Worm (Caenorhabditis elegans): Measurements from ENCODE around the gene alr-1.

The alr-1 gene

ce11 chrX:11107076-11107475 lies 18.3 kb downstream of the alr-1 start, which contains the start of gene clc-17:
TSS of gene clc-17 (plus strand) at chrX:11107376.
- TF ChIP-seq T23F11.4 (GFP tag; optimal IDR thresholded peaks at IDR 0.05) = no peak
- no peak for TF ChIP-seq tbx-7 (tag; optimal IDR thresholded peaks at IDR 0.05)
- no peak for TF ChIP-seq mec-3 (tag; optimal IDR thresholded peaks at IDR 0.05; ENCODE audit: borderline replicate concordance)
- no peak for TF ChIP-seq pros-1 (tag; optimal IDR thresholded peaks at IDR 0.05)
- TF ChIP-seq sdc-2 (tag; optimal IDR thresholded peaks at IDR 0.05) = no peak
- no peak for TF ChIP-seq ceh-45 (GFP tag; IDR thresholded peaks at IDR 0.05)
- no peak for TF ChIP-seq tbx-2 (tag; optimal IDR thresholded peaks at IDR 0.05)

DNA sequence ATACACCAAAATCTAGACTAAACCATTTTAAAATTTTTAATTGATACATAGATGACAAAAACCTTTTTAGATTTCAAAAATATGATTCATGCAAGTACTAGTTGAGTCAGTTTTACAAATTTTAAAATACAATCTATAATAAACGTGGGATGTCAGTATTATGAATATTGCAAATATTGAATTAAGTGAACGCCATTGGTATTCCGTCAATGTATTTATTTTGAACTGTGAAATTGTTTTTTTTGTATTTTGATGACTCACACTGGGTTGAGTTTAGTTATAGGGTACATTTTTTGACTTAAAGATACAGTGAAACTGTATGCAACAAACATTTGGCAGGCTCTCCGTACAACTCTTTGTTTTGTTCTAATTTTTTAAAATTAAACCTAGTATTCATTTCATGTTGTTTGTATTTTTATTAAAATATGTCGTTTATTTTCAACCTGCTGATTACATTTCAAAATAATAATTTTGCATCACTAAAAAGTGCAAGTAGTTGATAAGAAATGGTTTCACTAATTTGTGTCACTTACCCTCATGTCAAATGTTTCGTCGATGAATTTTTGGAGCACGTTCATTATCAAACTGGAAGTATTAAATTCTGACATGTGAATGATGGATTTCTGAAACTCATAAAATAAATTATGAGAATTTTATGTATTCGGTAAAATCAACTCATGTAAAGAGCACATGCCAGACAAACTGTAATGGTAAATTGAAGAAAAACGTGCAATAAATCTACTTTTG lies 20.4 kb downstream of the alr-1 start, which contains the start of gene W02H3.1:
Gene W02H3.1 (minus strand): TSS at position 578 of the 747 bp plus-strand sequence.
- TF ChIP-seq eyg-1 (tag; optimal IDR thresholded peaks at IDR 0.05) (no peak), ceh-19 (GFP tag; optimal IDR thresholded peaks at IDR 0.05) (no peak), T23F11.4 (GFP tag; optimal IDR thresholded peaks at IDR 0.05) (no peak), hlh-8 (tag; optimal IDR thresholded peaks at IDR 0.05) (no peak), ceh-2 (tag; optimal IDR thresholded peaks at IDR 0.05) (no peak), zip-5 (tag; optimal IDR thresholded peaks at IDR 0.05) (no peak), che-1 (tag; optimal IDR thresholded peaks at IDR 0.05) (no peak), sdc-2 (tag; optimal IDR thresholded peaks at IDR 0.05) (no peak), fkh-6 (tag; optimal IDR thresholded peaks at IDR 0.05) (no peak), pqm-1 (tag; optimal IDR thresholded peaks at IDR 0.05) (no peak), ets-4 (tag; optimal IDR thresholded peaks at IDR 0.05) (no peak), mec-3 (tag; optimal IDR thresholded peaks at IDR 0.05; ENCODE audit: borderline replicate concordance) (no peak), ceh-34 (tag; optimal IDR thresholded peaks at IDR 0.05) (no peak)

DNA sequence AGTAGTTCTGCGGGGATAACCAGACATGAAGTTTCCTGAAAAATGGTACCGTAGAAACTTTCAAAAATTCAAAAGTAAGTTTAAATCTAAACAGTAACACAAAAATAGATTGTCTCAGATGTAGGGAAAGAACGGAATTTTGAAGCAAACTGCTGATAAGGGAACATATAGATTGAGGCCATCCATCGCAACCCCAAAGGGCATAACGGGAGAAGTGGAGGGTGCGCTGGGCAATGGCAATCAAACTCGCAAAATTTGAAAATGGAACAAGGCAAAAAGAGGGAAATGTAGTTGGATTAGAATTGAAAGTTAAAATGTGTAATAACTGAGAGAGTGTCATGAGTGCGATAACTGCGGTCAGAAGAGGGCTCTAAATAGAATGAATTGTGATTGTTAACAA lies 22.2 kb downstream of the alr-1 start:
- no peak for TF ChIP-seq T23F11.4 (GFP tag; optimal IDR thresholded peaks at IDR 0.05)
- TF ChIP-seq madf-2 (tag; optimal IDR thresholded peaks at IDR 0.05) = no peak
- TF ChIP-seq odd-2 (tag; optimal IDR thresholded peaks at IDR 0.05) = no peak
- no peak for TF ChIP-seq ceh-19 (GFP tag; optimal IDR thresholded peaks at IDR 0.05)
- TF ChIP-seq ceh-45 (GFP tag; IDR thresholded peaks at IDR 0.05) = no peak
- TF ChIP-seq ceh-18 (tag; optimal IDR thresholded peaks at IDR 0.05) = no peak
- TF ChIP-seq lim-6 (tag; optimal IDR thresholded peaks at IDR 0.05) = no peak
- TF ChIP-seq hlh-13 (GFP tag; optimal IDR thresholded peaks at IDR 0.05) = no peak

DNA sequence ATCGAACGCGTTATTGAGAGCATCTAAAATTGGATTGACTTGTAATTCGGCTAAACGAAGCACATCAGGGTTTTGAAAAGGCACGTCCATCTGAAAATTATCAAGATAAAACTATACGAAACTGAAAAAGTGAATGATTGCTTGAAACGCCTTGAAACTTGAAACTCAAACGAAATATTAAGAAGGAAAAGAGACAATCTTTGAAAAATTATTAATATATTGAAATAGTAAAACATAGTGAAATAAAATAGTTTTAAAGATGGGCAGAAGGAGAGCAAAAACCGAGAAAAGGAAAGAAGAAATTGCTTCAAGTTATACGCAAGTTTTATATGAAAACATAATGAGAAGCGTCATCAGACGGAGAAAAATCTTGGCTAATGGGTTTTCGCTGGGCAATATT lies 27.3 kb downstream of the alr-1 start, which contains the start of gene W02H3.3:
Gene W02H3.3 (minus strand): TSS at position 101 of the 400 bp plus-strand sequence.
- no peak for TF ChIP-seq lim-6 (tag; optimal IDR thresholded peaks at IDR 0.05)
- TF ChIP-seq tbx-7 (tag; optimal IDR thresholded peaks at IDR 0.05) = no peak

ce11 chrX:11097343-11097742 lies 28.1 kb downstream of the alr-1 start:
- TF ChIP-seq pax-1 (tag; optimal IDR thresholded peaks at IDR 0.05) (no peak), C38D4.7 (GFP tag; optimal IDR thresholded peaks at IDR 0.05) (no peak), ceh-48 (tag; optimal IDR thresholded peaks at IDR 0.05) (no peak), Y22D7AL.16 (tag; optimal IDR thresholded peaks at IDR 0.05) (no peak), lim-6 (tag; optimal IDR thresholded peaks at IDR 0.05) (no peak)

DNA sequence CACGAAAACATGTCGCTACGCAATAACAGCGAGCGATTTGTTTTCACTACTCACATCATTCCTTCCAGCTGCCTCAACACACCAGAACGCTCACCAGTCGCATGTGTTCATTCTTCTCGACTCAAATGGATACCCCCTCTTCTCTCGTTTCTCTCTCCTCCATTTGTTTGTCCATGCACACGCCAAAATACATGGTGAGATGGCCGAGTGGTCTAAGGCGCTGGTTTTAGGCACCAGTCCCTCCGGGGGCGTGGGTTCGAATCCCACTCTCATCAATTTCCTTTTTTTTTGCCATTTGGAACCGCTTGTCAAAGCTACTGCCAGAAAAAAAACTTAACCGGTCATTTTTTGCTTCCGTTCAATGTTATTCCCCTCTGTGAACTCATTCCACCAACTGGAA lies 29.9 kb downstream of the alr-1 start:
- TF ChIP-seq ceh-22 (tag; optimal IDR thresholded peaks at IDR 0.05) (no peak), sox-4 (tag; optimal IDR thresholded peaks at IDR 0.05) (peak; percentile 40), syd-9 (tag; optimal IDR thresholded peaks at IDR 0.05) (peak; percentile 59), ceh-18 (tag; optimal IDR thresholded peaks at IDR 0.05) (peak; percentile 76), npax-4 (tag; optimal IDR thresholded peaks at IDR 0.05) (peak; percentile 26), ceh-14 (tag; optimal IDR thresholded peaks at IDR 0.05) (peak; percentile 37), unc-3 (GFP tag; conservative IDR thresholded peaks at IDR 0.05) (peak; percentile 77), unc-3 (tag; optimal IDR thresholded peaks at IDR 0.05) (peak; percentile 55), pha-2 (tag; optimal IDR thresholded peaks at IDR 0.05) (peak; percentile 65), ttx-3 (tag; optimal IDR thresholded peaks at IDR 0.05) (peak; percentile 73), fkh-10 (GFP tag; optimal IDR thresholded peaks at IDR 0.05) (peak; percentile 56), ceh-19 (GFP tag; optimal IDR thresholded peaks at IDR 0.05) (peak; percentile 41), ztf-16 (tag; optimal IDR thresholded peaks at IDR 0.05) (peak; percentile 66), tbx-7 (tag; optimal IDR thresholded peaks at IDR 0.05) (peak; percentile 8), F13H6.1 (tag; optimal IDR thresholded peaks at IDR 0.05) (peak; percentile 59), sdc-2 (tag; optimal IDR thresholded peaks at IDR 0.05) (peak; percentile 97), nfya-1 (tag; optimal IDR thresholded peaks at IDR 0.05) (peak; percentile 73), ceh-9 (tag; optimal IDR thresholded peaks at IDR 0.05) (no peak), fkh-6 (tag; optimal IDR thresholded peaks at IDR 0.05) (peak; percentile 69), ahr-1 (tag; optimal IDR thresholded peaks at IDR 0.05) (peak; percentile 29), ceh-30 (tag; optimal IDR thresholded peaks at IDR 0.05) (no peak)

Data from whole organism, late embryonic.